Worm (Caenorhabditis elegans) whole organism, early embryonic: ENCODE data around the gene ins-39.

Experiments used
- B0310.2 ChIP-seq: sonication (generic microtip); optimal IDR thresholded peaks from 2 replicates; lab custom pipeline; 2016; ENCODE audit warnings: mild to moderate bottlenecking, missing genetic modification characterization, missing compliant biosample characterization
- ama-1 ChIP-seq: fragments of 150-350 bp; optimal IDR thresholded peaks from 2 replicates; lab custom pipeline; 2014
- ceh-13 ChIP-seq: fragments of 200-800 bp; sonication (Bioruptor generic); optimal IDR thresholded peaks from 2 replicates; lab custom pipeline; 2018; ENCODE audit warnings: mild to moderate bottlenecking, missing genetic modification characterization, missing compliant biosample characterization
- scrt-1 ChIP-seq: fragments of 200-800 bp; sonication (Bioruptor generic); IDR thresholded peaks from 2 replicates; pipeline ENCODE4 v1.3.6; 2022; ENCODE audit warnings: missing genetic modification characterization, missing compliant biosample characterization
- tbx-11 ChIP-seq: fragments of 200-800 bp; sonication (Bioruptor generic); IDR thresholded peaks from 2 replicates; pipeline ENCODE4 v1.3.6; 2022; ENCODE audit warnings: missing genetic modification characterization, missing compliant biosample characterization
- tbx-37 ChIP-seq: fragments of 200-800 bp; sonication (Bioruptor generic); conservative IDR thresholded peaks from 2 replicates; pipeline ENCODE4 v1.3.6; 2022; ENCODE audit warnings: missing genetic modification reagents, missing genetic modification characterization, missing compliant biosample characterization
- tra-4 ChIP-seq: sonication (generic microtip); optimal IDR thresholded peaks from 2 replicates; lab custom pipeline; 2017; ENCODE audit warnings: missing genetic modification characterization, missing compliant biosample characterization

DNA sequence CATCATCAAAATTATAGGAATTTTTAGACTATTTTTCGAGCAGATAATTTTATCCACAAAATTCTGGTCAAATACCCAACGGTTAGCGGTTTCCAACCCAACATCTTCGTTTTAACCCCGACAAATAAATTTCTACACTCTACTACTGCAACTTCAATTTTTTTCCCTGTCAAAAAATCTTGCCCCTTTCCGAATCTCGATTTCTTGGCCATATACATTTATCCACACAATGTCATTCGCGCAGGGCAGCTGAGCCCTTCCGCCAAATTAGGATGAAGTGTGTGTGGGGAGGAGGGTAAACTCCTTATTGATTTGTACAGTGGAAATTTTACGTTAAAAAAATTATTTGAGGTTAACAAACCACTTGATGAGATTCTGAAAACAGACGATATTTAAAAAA lies 597 bp upstream of the ins-39 start:
- no peak for TF ChIP-seq B0310.2 (tag; lab: Kevin White, UChicago)
- TF ChIP-seq tbx-11 (GFP tag; lab: Robert Waterston, UW): no peak
- peak; percentile 39; the same call in 1 of the 2 replicates for TF ChIP-seq tbx-37
- TF ChIP-seq ama-1: no peak
- no peak for TF ChIP-seq ceh-13 (GFP tag; lab: Kevin White, UChicago)
- TF ChIP-seq scrt-1 (GFP tag; lab: Robert Waterston, UW): no peak
- no peak for TF ChIP-seq tra-4 (tag; lab: Kevin White, UChicago)
